Worm (Caenorhabditis elegans) whole organism, L1 larva: ENCODE measurements around the gene ttr-6.

ENCODE experiments used
- elt-3 ChIP-seq, 6 experiments: fragments of 150-350 bp in 1 of 6; sonication (generic microtip); optimal IDR thresholded peaks; 2 replicates each; lab custom pipeline; 2017 to 2018; ENCODE audit warnings: missing biosample characterization in 6 of 6, missing genetic modification characterization in 6 of 6, inconsistent platforms in 1 of 6
- lir-3 ChIP-seq: sonication (generic microtip); optimal IDR thresholded peaks from 2 replicates; lab custom pipeline; 2016; ENCODE audit warnings: mild to moderate bottlenecking, missing genetic modification characterization, moderate library complexity, missing compliant biosample characterization; ENCODE audit not compliant: poor library complexity
- mef-2 ChIP-seq: fragments of 150-350 bp; optimal IDR thresholded peaks from 2 replicates; lab custom pipeline; 2014; ENCODE audit warnings: missing biosample characterization, missing genetic modification characterization
- nhr-237 ChIP-seq: fragments of 150-350 bp; optimal IDR thresholded peaks from 2 replicates; lab custom pipeline; 2014; ENCODE audit warnings: missing biosample characterization, missing genetic modification characterization
- nhr-28 ChIP-seq: fragments of 150-350 bp; optimal IDR thresholded peaks from 2 replicates; lab custom pipeline; 2014; ENCODE audit warnings: missing biosample characterization, missing genetic modification characterization
- nhr-90 ChIP-seq: sonication (generic microtip); optimal IDR thresholded peaks from 2 replicates; lab custom pipeline; 2016; ENCODE audit warnings: mild to moderate bottlenecking, missing genetic modification characterization, missing compliant biosample characterization; ENCODE audit not compliant: poor library complexity
- sox-4 ChIP-seq: sonication (generic microtip); optimal IDR thresholded peaks from 2 replicates; lab custom pipeline; 2016; ENCODE audit warnings: missing genetic modification characterization, missing compliant biosample characterization
- tbx-2 ChIP-seq: sonication (generic microtip); optimal IDR thresholded peaks from 2 replicates; lab custom pipeline; 2016; ENCODE audit warnings: missing genetic modification characterization, missing compliant biosample characterization
- unc-62 ChIP-seq: fragments of 150-350 bp; optimal IDR thresholded peaks from 2 replicates; lab custom pipeline; 2014; ENCODE audit warnings: missing biosample characterization, missing genetic modification reagents, missing genetic modification characterization

DNA sequence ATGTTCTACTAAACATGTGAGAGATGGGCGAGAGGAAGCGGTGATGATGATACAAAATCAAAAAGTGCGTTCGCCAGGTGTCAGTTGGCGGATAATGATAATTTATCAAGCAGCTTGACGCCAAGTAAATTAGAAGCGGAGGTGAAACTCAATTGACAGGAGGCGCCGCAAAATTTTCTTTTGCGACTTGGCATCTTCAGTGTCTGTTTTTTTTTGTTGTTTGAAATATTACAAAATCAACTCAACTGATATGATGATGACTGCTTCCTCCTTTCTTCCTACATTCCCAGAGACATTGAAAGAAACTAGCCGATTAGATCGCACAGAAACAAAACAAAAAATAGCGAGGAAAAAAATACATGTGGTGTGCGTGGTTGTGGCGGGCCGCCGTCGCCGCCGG, 20.9 kb downstream of the ttr-6 start:
- TF ChIP-seq elt-3 (tag; optimal IDR thresholded peaks at IDR 0.05; lab: Kevin White, UChicago) (no peak), nhr-237 (tag; lab: Kevin White, UChicago) (no peak), nhr-90 (tag; lab: Kevin White, UChicago) (no peak), mef-2 (no peak), tbx-2 (tag; lab: Kevin White, UChicago) (no peak), lir-3 (tag; lab: Kevin White, UChicago) (no peak), nhr-28 (tag; lab: Kevin White, UChicago) (no peak), sox-4 (tag; lab: Kevin White, UChicago) (no peak), unc-62 (GFP tag; lab: Kevin White, UChicago) (no peak)
